Fruit fly (Drosophila melanogaster): ENCODE measurements around the gene CG9555.

DNA sequence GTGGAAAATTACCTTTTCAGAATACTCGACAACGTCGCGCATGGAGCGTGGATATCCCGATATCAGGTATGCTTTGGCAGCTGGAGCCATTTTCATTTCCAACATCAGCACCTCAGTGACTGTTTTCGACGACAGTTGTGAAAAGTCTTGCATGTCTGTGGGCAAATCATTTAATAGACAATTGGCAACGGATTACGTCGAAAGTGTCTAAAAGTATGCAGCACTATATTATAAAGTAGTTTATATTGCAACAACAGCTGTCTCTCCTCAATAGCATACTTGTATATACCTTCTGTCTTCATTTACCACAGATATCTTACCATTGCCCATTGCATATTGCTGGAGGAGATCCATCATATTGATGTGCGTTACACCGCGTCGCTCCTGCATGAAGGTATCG, 18.6 kb upstream of the CG9555 start:
- no peak for TF ChIP-seq gt (GFP tag; IDR thresholded peaks at IDR 0.05)
- TF ChIP-seq CG11398 (GFP tag; optimal IDR thresholded peaks at IDR 0.05), result no peak
- no peak for TF ChIP-seq gce (GFP tag; IDR thresholded peaks at IDR 0.05)
- no peak for TF ChIP-seq Ravus (GFP tag; IDR thresholded peaks at IDR 0.05)
- no peak for TF ChIP-seq NC2β (GFP tag; optimal IDR thresholded peaks at IDR 0.05)
- TF ChIP-seq bowl (GFP tag; IDR thresholded peaks at IDR 0.05), result no peak
- no peak for TF ChIP-seq NK7.1 (GFP tag; optimal IDR thresholded peaks at IDR 0.05)
- TF ChIP-seq CG6689 (GFP tag; IDR thresholded peaks at IDR 0.05), result no peak
- TF ChIP-seq TFAM (GFP tag; optimal IDR thresholded peaks at IDR 0.05), result no peak

Measured in whole organism, embryonic.